Worm (Caenorhabditis elegans): Measurements from ENCODE around the gene clec-27.

DNA sequence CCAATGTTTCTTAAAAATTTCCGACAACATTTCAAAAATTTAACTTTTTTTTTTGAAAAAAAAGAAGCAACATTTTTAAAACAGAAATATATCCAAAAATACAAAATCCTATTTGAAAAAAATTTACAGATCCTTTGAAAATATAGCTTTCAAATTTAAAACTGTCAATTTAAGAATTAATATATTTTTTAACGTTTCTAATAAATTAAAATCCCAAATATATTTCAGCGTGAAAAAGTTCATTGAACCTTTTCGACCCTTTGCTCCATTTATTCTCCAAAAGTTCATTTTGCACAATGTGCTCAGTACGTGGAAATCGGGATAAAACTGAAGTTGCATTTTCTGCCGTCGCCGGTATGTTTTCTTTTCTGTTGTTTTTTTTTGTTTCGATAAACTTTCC is 21.6 kb upstream of the clec-27 start, which contains the start of gene phy-3:
- no peak for TF ChIP-seq nhr-11 (tag; optimal IDR thresholded peaks at IDR 0.05)
- no peak for TF ChIP-seq tbx-2 (tag; optimal IDR thresholded peaks at IDR 0.05)
- TF ChIP-seq ceh-14 (tag; optimal IDR thresholded peaks at IDR 0.05) = no peak
- no peak for TF ChIP-seq nfya-1 (tag; optimal IDR thresholded peaks at IDR 0.05)
- no peak for TF ChIP-seq fkh-10 (GFP tag; optimal IDR thresholded peaks at IDR 0.05)
- TF ChIP-seq sdc-2 (tag; optimal IDR thresholded peaks at IDR 0.05) = no peak
- no peak for TF ChIP-seq ttx-3 (tag; optimal IDR thresholded peaks at IDR 0.05)
